Worm (Caenorhabditis elegans): ENCODE results near the gene F43C1.7.

DNA sequence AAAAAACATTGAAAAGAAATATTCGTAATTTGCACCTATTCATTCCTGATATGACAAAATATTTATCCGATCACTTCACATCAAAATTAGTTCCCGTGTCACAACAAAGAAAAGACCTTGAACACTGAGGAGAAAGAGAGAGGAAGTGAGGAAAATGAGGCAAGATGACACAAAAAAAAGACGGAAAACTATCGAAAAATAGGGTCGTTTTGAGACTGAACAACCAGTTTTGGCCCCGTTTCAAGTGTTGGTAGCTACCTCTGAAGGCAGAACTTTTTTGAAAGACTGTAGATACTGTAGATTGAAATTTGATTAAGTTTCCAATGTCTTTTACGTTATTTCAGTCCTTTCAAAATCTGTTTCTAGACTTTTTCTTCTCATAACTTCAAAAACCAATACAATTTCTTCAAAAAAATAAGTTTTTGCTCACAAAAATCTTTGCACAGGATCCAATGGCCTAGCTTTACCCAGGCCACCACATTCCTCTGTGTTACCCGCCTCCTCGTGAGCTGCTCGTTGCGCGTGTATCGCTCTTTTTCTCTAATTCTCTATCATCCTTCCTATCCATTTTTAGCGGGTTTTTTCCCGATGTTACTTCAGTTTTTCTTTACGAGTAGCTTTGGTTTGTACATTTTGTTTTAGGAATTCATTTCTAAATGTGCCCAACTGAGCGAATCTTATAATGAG lies 45.9 kb downstream of the F43C1.7 start:
- TF ChIP-seq mep-1 (tag; optimal IDR thresholded peaks at IDR 0.05) (peak; percentile 56), skn-1 (tag; optimal IDR thresholded peaks at IDR 0.05) (peak; percentile 75), ama-1 (optimal IDR thresholded peaks at IDR 0.05) (no peak), nhr-11 (tag; optimal IDR thresholded peaks at IDR 0.05) (no peak), egl-13 (tag; optimal IDR thresholded peaks at IDR 0.05) (peak; percentile 24), ceh-82 (tag; optimal IDR thresholded peaks at IDR 0.05) (peak; percentile 18 to 85 (median 30)), nhr-28 (tag; optimal IDR thresholded peaks at IDR 0.05) (no peak), dpl-1 (GFP tag; optimal IDR thresholded peaks at IDR 0.05) (peak; percentile 47 to 71 (median 47)), nhr-237 (tag; optimal IDR thresholded peaks at IDR 0.05) (no peak), lin-13 (GFP tag; optimal IDR thresholded peaks at IDR 0.05) (no peak)
